Worm (Caenorhabditis elegans): ENCODE results near the gene asg-2.
"Not testable (repeated sequence)": the region's sequence is repeated elsewhere in the genome, so short reads cannot be mapped to it uniquely, and the experiment has no call there.

Gene asg-2

DNA sequence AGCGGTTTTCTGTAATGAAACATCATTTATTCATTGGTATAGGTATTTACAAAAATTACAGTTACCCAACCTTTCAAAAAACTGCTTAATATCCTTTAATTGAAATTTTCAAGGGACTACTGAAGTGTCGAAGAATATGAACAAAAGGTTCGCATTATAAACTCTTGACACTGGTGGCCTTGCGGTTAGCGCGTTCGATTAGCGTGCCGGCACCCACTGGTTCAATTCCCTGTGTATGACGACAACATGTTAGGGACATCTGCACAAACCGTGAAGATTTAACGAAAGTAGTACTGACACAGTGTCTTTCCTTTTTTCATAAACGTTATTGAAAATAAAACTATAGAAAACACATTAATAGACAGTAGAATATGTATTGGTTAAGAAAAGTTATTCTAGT lies 26.6 kb downstream of the asg-2 start (continued):
- no peak for TF ChIP-seq ceh-19 (GFP tag; optimal IDR thresholded peaks at IDR 0.05)
- TF ChIP-seq rnt-1 (tag; optimal IDR thresholded peaks at IDR 0.05): peak; percentile 39
- TF ChIP-seq F13H6.1 (tag; optimal IDR thresholded peaks at IDR 0.05): no peak
- TF ChIP-seq ceh-9 (tag; optimal IDR thresholded peaks at IDR 0.05): no peak
- 0 out of 2 replicates have a peak, but pooled peaks have one; percentile 15 for TF ChIP-seq ceh-45 (GFP tag; IDR thresholded peaks at IDR 0.05)
- peak; percentile 8 for TF ChIP-seq elt-2 (tag; optimal IDR thresholded peaks at IDR 0.05)
- TF ChIP-seq pha-4 (tag; optimal IDR thresholded peaks at IDR 0.05): no peak
- TF ChIP-seq hlh-30 (tag; optimal IDR thresholded peaks at IDR 0.05; ENCODE audit: insufficient read depth): no peak
- no peak for TF ChIP-seq mec-3 (tag; optimal IDR thresholded peaks at IDR 0.05; ENCODE audit: borderline replicate concordance)
- TF ChIP-seq tbx-7 (tag; optimal IDR thresholded peaks at IDR 0.05): no peak
- TF ChIP-seq ceh-6 (GFP tag; optimal IDR thresholded peaks at IDR 0.05): peak; percentile 57
- TF ChIP-seq pros-1 (tag; optimal IDR thresholded peaks at IDR 0.05): no peak
- no peak for TF ChIP-seq ceh-48 (tag; optimal IDR thresholded peaks at IDR 0.05)
- TF ChIP-seq ceh-31 (tag; optimal IDR thresholded peaks at IDR 0.05): no peak

DNA sequence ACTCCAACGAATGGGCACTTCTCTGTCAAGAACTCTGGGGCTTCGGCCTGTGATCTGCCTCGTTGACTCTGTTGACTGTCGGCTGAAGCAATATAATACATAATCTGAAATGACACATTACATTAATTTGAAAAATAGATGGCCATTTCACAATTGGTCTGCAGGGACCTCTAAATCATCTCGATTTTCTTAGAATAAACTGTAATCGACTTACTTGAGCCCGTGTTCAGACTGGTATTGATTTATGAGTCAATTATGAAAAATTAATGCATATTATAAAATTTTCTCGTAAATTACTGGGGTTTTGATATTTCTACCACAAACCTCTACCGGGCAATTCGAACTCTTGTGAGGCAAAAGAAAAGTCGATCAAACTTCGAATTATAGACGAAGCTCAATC lies 27.6 kb downstream of the asg-2 start, which contains the start of gene C53B7.6:
C53B7.6 (minus strand) TSS at position 101 of the 400 bp plus-strand sequence.
- TF ChIP-seq ceh-14, sox-4, elt-2 (tag; optimal IDR thresholded peaks at IDR 0.05): not testable (repeated sequence)

DNA sequence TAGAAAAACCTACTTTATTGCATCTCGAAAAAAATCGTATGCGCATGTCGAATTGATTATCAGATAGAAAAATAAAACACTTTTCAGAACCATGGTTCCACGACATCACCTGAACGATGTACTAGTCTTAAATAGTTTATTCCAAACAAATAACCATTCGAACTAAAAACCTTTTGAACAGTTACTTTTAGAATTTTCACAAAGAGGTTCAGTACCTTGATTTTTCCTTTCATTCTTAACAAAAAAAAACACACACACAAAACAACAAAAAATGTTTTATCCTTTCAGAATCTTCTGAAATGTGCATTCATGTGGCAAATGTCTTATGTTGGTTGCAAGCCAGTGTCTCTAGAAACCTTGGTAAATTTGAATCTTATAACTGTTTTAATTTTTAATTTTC lies 33.7 kb downstream of the asg-2 start, which contains the start of gene F41C6.4:
F41C6.4 (minus strand) TSS at position 101 of the 400 bp plus-strand sequence.
- TF ChIP-seq hlh-30 (tag; optimal IDR thresholded peaks at IDR 0.05; ENCODE audit: insufficient read depth) (no peak), hlh-15 (tag; optimal IDR thresholded peaks at IDR 0.05) (no peak), ceh-30 (tag; optimal IDR thresholded peaks at IDR 0.05) (no peak), ceh-14 (tag; optimal IDR thresholded peaks at IDR 0.05) (no peak), fkh-6 (tag; optimal IDR thresholded peaks at IDR 0.05) (no peak), ets-4 (tag; optimal IDR thresholded peaks at IDR 0.05) (no peak), ceh-6 (GFP tag; optimal IDR thresholded peaks at IDR 0.05) (no peak), hlh-6 (tag; optimal IDR thresholded peaks at IDR 0.05) (no peak), sox-2 (GFP tag; IDR thresholded peaks at IDR 0.05) (no peak), mec-3 (tag; optimal IDR thresholded peaks at IDR 0.05; ENCODE audit: borderline replicate concordance) (no peak), ceh-45 (GFP tag; IDR thresholded peaks at IDR 0.05) (no peak), hlh-13 (GFP tag; optimal IDR thresholded peaks at IDR 0.05) (no peak), unc-42 (tag; optimal IDR thresholded peaks at IDR 0.05) (no peak), npax-4 (tag; optimal IDR thresholded peaks at IDR 0.05) (no peak), tbx-2 (tag; optimal IDR thresholded peaks at IDR 0.05) (no peak), pag-3 (tag; optimal IDR thresholded peaks at IDR 0.05; ENCODE audit: borderline replicate concordance) (no peak)

DNA sequence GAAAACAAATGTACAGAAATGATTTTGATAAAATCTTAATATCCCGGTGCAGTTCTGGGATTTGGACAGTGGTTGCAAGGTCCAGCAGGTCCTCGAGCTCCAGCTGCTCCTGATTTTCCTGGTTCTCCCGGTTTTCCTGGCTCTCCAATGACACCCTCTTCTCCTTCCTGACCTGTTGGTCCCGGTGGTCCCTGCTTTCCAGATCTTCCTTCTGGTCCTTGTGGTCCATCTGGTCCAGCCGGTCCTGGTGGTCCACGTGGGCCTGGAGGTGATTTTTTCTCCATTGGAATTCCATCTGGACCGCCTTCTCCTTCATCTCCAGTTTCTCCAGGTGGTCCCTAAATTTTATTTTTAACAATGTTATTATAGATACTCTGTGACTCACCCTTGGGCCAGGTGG lies 34.2 kb downstream of the asg-2 start:
- no peak for TF ChIP-seq ceh-48 (tag; optimal IDR thresholded peaks at IDR 0.05)
- no peak for TF ChIP-seq ceh-2 (tag; optimal IDR thresholded peaks at IDR 0.05)
- no peak for TF ChIP-seq K02D7.2 (tag; optimal IDR thresholded peaks at IDR 0.05)
- no peak for TF ChIP-seq ceh-6 (GFP tag; optimal IDR thresholded peaks at IDR 0.05)
- TF ChIP-seq ttx-3 (tag; optimal IDR thresholded peaks at IDR 0.05): no peak
- TF ChIP-seq ets-4 (tag; optimal IDR thresholded peaks at IDR 0.05): no peak
- no peak for TF ChIP-seq ceh-34 (tag; optimal IDR thresholded peaks at IDR 0.05)
- no peak for TF ChIP-seq Y22D7AL.16 (tag; optimal IDR thresholded peaks at IDR 0.05)
- no peak for TF ChIP-seq mec-3 (tag; optimal IDR thresholded peaks at IDR 0.05; ENCODE audit: borderline replicate concordance)
- no peak for TF ChIP-seq odd-2 (tag; optimal IDR thresholded peaks at IDR 0.05)
- no peak for TF ChIP-seq pha-4 (tag; optimal IDR thresholded peaks at IDR 0.05)
- TF ChIP-seq sox-2 (GFP tag; IDR thresholded peaks at IDR 0.05): no peak
- no peak for TF ChIP-seq elt-4 (tag; optimal IDR thresholded peaks at IDR 0.05)
- TF ChIP-seq unc-3 (GFP tag; conservative IDR thresholded peaks at IDR 0.05): no peak
- TF ChIP-seq unc-3 (tag; optimal IDR thresholded peaks at IDR 0.05): no peak
- no peak for TF ChIP-seq unc-42 (tag; optimal IDR thresholded peaks at IDR 0.05)
- TF ChIP-seq ceh-14 (tag; optimal IDR thresholded peaks at IDR 0.05): no peak
- no peak for TF ChIP-seq syd-9 (tag; optimal IDR thresholded peaks at IDR 0.05)
- TF ChIP-seq nfya-1 (tag; optimal IDR thresholded peaks at IDR 0.05): no peak
- TF ChIP-seq pax-1 (tag; optimal IDR thresholded peaks at IDR 0.05): no peak
- TF ChIP-seq K09A11.1 (tag; optimal IDR thresholded peaks at IDR 0.05; ENCODE audit: insufficient read depth): no peak

Data from whole organism, late embryonic.